Fruit fly (Drosophila melanogaster) whole organism, embryonic: ENCODE results near the gene RapGAP1.

ENCODE experiments used
- Asciz ChIP-seq: fragments of 200-800 bp; sonication (Bioruptor generic); optimal IDR thresholded peaks from 2 replicates; lab custom pipeline; 2017; ENCODE audit warnings: missing biosample characterization, mild to moderate bottlenecking, missing genetic modification characterization, missing genetic modification reagents
- BEAF-32 ChIP-seq: fragments of 200-800 bp; sonication (Bioruptor generic); optimal IDR thresholded peaks from 3 replicates; lab custom pipeline; 2017; ENCODE audit warnings: missing biosample characterization, missing genetic modification characterization, mild to moderate bottlenecking, moderate library complexity, missing genetic modification reagents
- CG10543 ChIP-seq: fragments of 200-800 bp; sonication (Bioruptor generic); optimal IDR thresholded peaks from 3 replicates; lab custom pipeline; 2017; ENCODE audit warnings: missing biosample characterization, mild to moderate bottlenecking, missing genetic modification characterization, moderate library complexity
- CG11456 ChIP-seq: fragments of 200-800 bp; sonication (Bioruptor generic); IDR thresholded peaks from 3 replicates; pipeline ENCODE4 v1.3.6; 2022; ENCODE audit warnings: missing biosample characterization, missing genetic modification characterization
- CG12236 ChIP-seq: fragments of 200-800 bp; sonication (Bioruptor generic); optimal IDR thresholded peaks from 2 replicates; lab custom pipeline; 2016; ENCODE audit warnings: missing biosample characterization, missing genetic modification characterization
- CG13287 ChIP-seq: fragments of 200-800 bp; sonication (Bioruptor generic); IDR thresholded peaks from 2 replicates; pipeline ENCODE4 v1.3.6; 2022; ENCODE audit warnings: missing biosample characterization, missing genetic modification characterization; ENCODE audit not compliant: partially characterized antibody
- CG1647 ChIP-seq: fragments of 200-800 bp; sonication (Bioruptor generic); optimal IDR thresholded peaks from 3 replicates; lab custom pipeline; 2016; ENCODE audit warnings: missing biosample characterization, missing genetic modification characterization
- CG17328 ChIP-seq: fragments of 200-800 bp; sonication (Bioruptor generic); IDR thresholded peaks from 2 replicates; pipeline ENCODE4 v1.3.6; 2022; ENCODE audit warnings: missing biosample characterization, missing genetic modification characterization
- CG1832 ChIP-seq: fragments of 200-800 bp; sonication (Bioruptor generic); optimal IDR thresholded peaks from 2 replicates; lab custom pipeline; 2017; ENCODE audit warnings: missing biosample characterization, mild to moderate bottlenecking, missing genetic modification characterization, inconsistent platforms
- CG3065 ChIP-seq: fragments of 200-800 bp; sonication (Bioruptor generic); optimal IDR thresholded peaks from 2 replicates; lab custom pipeline; 2016; ENCODE audit warnings: missing biosample characterization, missing genetic modification characterization
- CG32532 ChIP-seq: fragments of 200-800 bp; sonication (Bioruptor generic); IDR thresholded peaks from 2 replicates; pipeline ENCODE4 v1.3.6; 2022; ENCODE audit warnings: missing biosample characterization, missing genetic modification characterization
- CG34422 ChIP-seq: fragments of 200-800 bp; sonication (Bioruptor generic); IDR thresholded peaks from 3 replicates; pipeline ENCODE4 v1.3.6; 2022; ENCODE audit warnings: missing biosample characterization, missing genetic modification characterization
- CG4404 ChIP-seq: fragments of 200-800 bp; sonication (Bioruptor generic); IDR thresholded peaks from 2 replicates; pipeline ENCODE4 v1.3.6; 2022; ENCODE audit warnings: missing biosample characterization, missing genetic modification characterization
- CG4424 ChIP-seq: fragments of 200-800 bp; sonication (Bioruptor generic); optimal IDR thresholded peaks from 3 replicates; lab custom pipeline; 2016; ENCODE audit warnings: missing biosample characterization, missing genetic modification characterization
- CG7839 ChIP-seq: fragments of 200-800 bp; sonication (Bioruptor generic); optimal IDR thresholded peaks from 3 replicates; lab custom pipeline; 2018; ENCODE audit warnings: missing biosample characterization, mild to moderate bottlenecking, missing genetic modification characterization, moderate library complexity
- CG8089 ChIP-seq: fragments of 200-800 bp; sonication (Bioruptor generic); optimal IDR thresholded peaks from 3 replicates; lab custom pipeline; 2016; ENCODE audit warnings: missing biosample characterization, missing genetic modification characterization
- CG8290 ChIP-seq, 3 experiments: fragments of 200-800 bp; sonication (Bioruptor generic); optimal IDR thresholded peaks; 2 replicates each; lab custom pipeline; 2016 to 2019; ENCODE audit warnings: missing biosample characterization in 3 of 3, missing genetic modification characterization in 3 of 3, mild to moderate bottlenecking in 2 of 3, moderate library complexity in 1 of 3
- CG8359 ChIP-seq: fragments of 200-800 bp; sonication (Bioruptor generic); optimal IDR thresholded peaks from 2 replicates; lab custom pipeline; 2017; ENCODE audit warnings: missing biosample characterization, mild to moderate bottlenecking, missing genetic modification characterization, borderline replicate concordance
- CkIIα-i1 ChIP-seq: fragments of 200-800 bp; sonication (Bioruptor generic); IDR thresholded peaks from 2 replicates; pipeline ENCODE4 v1.3.6; 2022; ENCODE audit warnings: missing biosample characterization, missing genetic modification characterization
- Doc2 ChIP-seq: fragments of 200-800 bp; sonication (Bioruptor generic); IDR thresholded peaks from 2 replicates; pipeline ENCODE4 v1.3.6; 2022; ENCODE audit warnings: missing biosample characterization, missing genetic modification characterization
- Doc3 ChIP-seq: fragments of 200-800 bp; sonication (Bioruptor generic); IDR thresholded peaks from 3 replicates; pipeline ENCODE4 v1.3.6; 2022; ENCODE audit warnings: missing biosample characterization, missing genetic modification characterization; ENCODE audit not compliant: partially characterized antibody
- Dref ChIP-seq: fragments of 200-800 bp; sonication (Bioruptor generic); IDR thresholded peaks from 2 replicates; pipeline ENCODE4 v1.3.6; 2022; ENCODE audit warnings: missing biosample characterization, missing genetic modification characterization
- H15 ChIP-seq: fragments of 200-800 bp; sonication (Bioruptor generic); IDR thresholded peaks from 3 replicates; pipeline ENCODE4 v1.3.6; 2022; ENCODE audit warnings: missing biosample characterization, missing genetic modification characterization
- HHEX ChIP-seq: fragments of 200-800 bp; sonication (Bioruptor generic); optimal IDR thresholded peaks from 3 replicates; lab custom pipeline; 2017; ENCODE audit warnings: missing biosample characterization, mild to moderate bottlenecking, missing genetic modification characterization, missing genetic modification reagents
- MESR4 ChIP-seq: fragments of 200-800 bp; sonication (Bioruptor generic); optimal IDR thresholded peaks from 2 replicates; lab custom pipeline; 2018; ENCODE audit warnings: missing biosample characterization, mild to moderate bottlenecking, missing genetic modification characterization, moderate library complexity
- Oaz ChIP-seq: fragments of 200-800 bp; sonication (Bioruptor generic); IDR thresholded peaks from 2 replicates; pipeline ENCODE4 v1.3.6; 2022; ENCODE audit warnings: missing biosample characterization, missing genetic modification characterization
- Opbp ChIP-seq: fragments of 200-800 bp; sonication (Bioruptor generic); IDR thresholded peaks from 3 replicates; pipeline ENCODE4 v1.3.6; 2022; ENCODE audit warnings: missing biosample characterization, missing genetic modification characterization; ENCODE audit not compliant: partially characterized antibody
- Pdp1 ChIP-seq, 2 experiments: fragments of 200-800 bp; sonication (Bioruptor generic); optimal IDR thresholded peaks; 3 replicates each; lab custom pipeline; 2016; ENCODE audit warnings: missing biosample characterization in 2 of 2, missing genetic modification characterization in 2 of 2, mild to moderate bottlenecking in 1 of 2, moderate library complexity in 1 of 2
- Side ChIP-seq: fragments of 200-800 bp; sonication (Bioruptor generic); optimal IDR thresholded peaks from 2 replicates; lab custom pipeline; 2016; ENCODE audit warnings: missing biosample characterization, missing genetic modification characterization
- abd-A ChIP-seq: fragments of 200-800 bp; sonication (Bioruptor generic); optimal IDR thresholded peaks from 3 replicates; lab custom pipeline; 2019; ENCODE audit warnings: missing biosample characterization, mild to moderate bottlenecking, missing genetic modification characterization, moderate library complexity
- amos ChIP-seq: fragments of 200-800 bp; sonication (Bioruptor generic); IDR thresholded peaks from 2 replicates; pipeline ENCODE4 v1.3.6; 2022; ENCODE audit warnings: missing biosample characterization, missing genetic modification characterization; ENCODE audit not compliant: partially characterized antibody
- chm ChIP-seq: fragments of 200-800 bp; sonication (Bioruptor generic); IDR thresholded peaks from 2 replicates; pipeline ENCODE4 v1.3.6; 2022; ENCODE audit warnings: missing biosample characterization, missing genetic modification characterization
- crol ChIP-seq: fragments of 200-800 bp; sonication (Bioruptor generic); IDR thresholded peaks from 2 replicates; pipeline ENCODE4 v1.3.6; 2022; ENCODE audit warnings: missing biosample characterization, missing genetic modification characterization
- dpn ChIP-seq, 2 experiments: fragments of 200-800 bp; sonication (Bioruptor generic); optimal IDR thresholded peaks; 3 replicates each; lab custom pipeline; 2016; ENCODE audit warnings: missing biosample characterization in 2 of 2, missing genetic modification characterization in 2 of 2
- dysf ChIP-seq: fragments of 200-800 bp; sonication (Bioruptor generic); IDR thresholded peaks from 3 replicates; pipeline ENCODE4 v1.3.6; 2022; ENCODE audit warnings: missing biosample characterization, missing genetic modification characterization
- fd64A ChIP-seq: fragments of 200-800 bp; sonication (Bioruptor generic); optimal IDR thresholded peaks from 3 replicates; lab custom pipeline; 2018; ENCODE audit warnings: missing biosample characterization, mild to moderate bottlenecking, missing genetic modification characterization
- fru ChIP-seq: fragments of >200 bp; optimal IDR thresholded peaks from 2 replicates; lab custom pipeline; 2017
- fu2 ChIP-seq: fragments of 200-800 bp; sonication (Bioruptor generic); optimal IDR thresholded peaks from 2 replicates; lab custom pipeline; 2016; ENCODE audit warnings: missing biosample characterization, missing genetic modification characterization
- gsb ChIP-seq: fragments of 200-800 bp; sonication (Bioruptor generic); IDR thresholded peaks from 2 replicates; pipeline ENCODE4 v1.3.6; 2022; ENCODE audit warnings: missing biosample characterization, missing genetic modification characterization
- ham ChIP-seq: fragments of 200-800 bp; sonication (Bioruptor generic); IDR thresholded peaks from 2 replicates; pipeline ENCODE4 v1.3.6; 2022; ENCODE audit warnings: missing biosample characterization, missing genetic modification characterization
- hth ChIP-seq: fragments of >200 bp; optimal IDR thresholded peaks from 2 replicates; lab custom pipeline; 2017; ENCODE audit warnings: inconsistent platforms
- jumu ChIP-seq: fragments of 200-800 bp; sonication (Bioruptor generic); optimal IDR thresholded peaks from 3 replicates; lab custom pipeline; 2016; ENCODE audit warnings: missing biosample characterization, missing genetic modification characterization
- pita ChIP-seq: fragments of 200-800 bp; sonication (Bioruptor generic); optimal IDR thresholded peaks from 2 replicates; lab custom pipeline; 2017; ENCODE audit warnings: missing biosample characterization, mild to moderate bottlenecking, missing genetic modification characterization
- run ChIP-seq: fragments of 200-800 bp; sonication (Bioruptor generic); optimal IDR thresholded peaks from 3 replicates; lab custom pipeline; 2018; ENCODE audit warnings: missing biosample characterization, mild to moderate bottlenecking, missing genetic modification characterization
- salm ChIP-seq: fragments of 200-800 bp; sonication (Bioruptor generic); optimal IDR thresholded peaks from 2 replicates; lab custom pipeline; 2018; ENCODE audit warnings: missing biosample characterization, mild to moderate bottlenecking, missing genetic modification characterization
- slou ChIP-seq: fragments of 200-800 bp; sonication (Bioruptor generic); optimal IDR thresholded peaks from 3 replicates; lab custom pipeline; 2016; ENCODE audit warnings: missing biosample characterization, missing genetic modification characterization
- tin ChIP-seq: fragments of 200-800 bp; sonication (Bioruptor generic); optimal IDR thresholded peaks from 3 replicates; lab custom pipeline; 2016; ENCODE audit warnings: missing biosample characterization, missing genetic modification characterization
- tup ChIP-seq: fragments of 200-800 bp; sonication (Bioruptor generic); optimal IDR thresholded peaks from 2 replicates; lab custom pipeline; 2016; ENCODE audit warnings: missing biosample characterization, mild to moderate bottlenecking, missing genetic modification characterization, moderate library complexity
- unc-4 ChIP-seq: fragments of 200-800 bp; sonication (Bioruptor generic); IDR thresholded peaks from 2 replicates; pipeline ENCODE4 v1.3.6; 2022; ENCODE audit warnings: missing biosample characterization, missing genetic modification characterization; ENCODE audit not compliant: partially characterized antibody
- vvl ChIP-seq: fragments of 200-800 bp; sonication (Bioruptor generic); IDR thresholded peaks from 2 replicates; pipeline ENCODE4 v1.3.6; 2022; ENCODE audit warnings: missing biosample characterization, missing genetic modification characterization

The RapGAP1 gene

dm6 chr2L:7525123-7525874, 53.5 kb downstream of the RapGAP1 start (continued):
- no peak for TF ChIP-seq CG13287 (GFP tag; lab: Robert Waterston, UW)
- no peak for TF ChIP-seq jumu (GFP tag; lab: Kevin White, UChicago)
- TF ChIP-seq dpn (GFP tag; optimal IDR thresholded peaks at IDR 0.05; lab: Kevin White, UChicago), result no peak
- no peak for TF ChIP-seq HHEX
- TF ChIP-seq salm (tag; lab: Kevin White, UChicago), result peak; percentile 19
- no peak for TF ChIP-seq CG11456
- TF ChIP-seq CG32532 (GFP tag; lab: Robert Waterston, UW), result no peak
- no peak for TF ChIP-seq pita (GFP tag; lab: Kevin White, UChicago)
- no peak for TF ChIP-seq CG17328
- TF ChIP-seq slou (GFP tag; lab: Kevin White, UChicago), result no peak
- no peak for TF ChIP-seq hth
- TF ChIP-seq Opbp (GFP tag; lab: Robert Waterston, UW), result no peak
- TF ChIP-seq Side (GFP tag; lab: Kevin White, UChicago), result no peak
- no peak for TF ChIP-seq CG1832 (GFP tag; lab: Kevin White, UChicago)
- no peak for TF ChIP-seq Dref (GFP tag; lab: Robert Waterston, UW)
- no peak for TF ChIP-seq ham
- no peak for TF ChIP-seq CG4424 (GFP tag; lab: Kevin White, UChicago)
- no peak for TF ChIP-seq gsb (GFP tag; lab: Robert Waterston, UW)
- TF ChIP-seq crol (GFP tag; lab: Robert Waterston, UW), result no peak
- TF ChIP-seq Doc3 (GFP tag; lab: Robert Waterston, UW), result no peak
- TF ChIP-seq CkIIα-i1, result no peak
- no peak for TF ChIP-seq CG3065 (GFP tag; lab: Kevin White, UChicago)
- no peak for TF ChIP-seq H15 (GFP tag; lab: Robert Waterston, UW)
- no peak for TF ChIP-seq MESR4 (GFP tag; lab: Kevin White, UChicago)
- no peak for TF ChIP-seq CG8089 (GFP tag; lab: Kevin White, UChicago)
- TF ChIP-seq CG1647, result no peak
- TF ChIP-seq vvl (GFP tag; lab: Robert Waterston, UW), result peak; percentile 43; the same call in 1 of the 2 replicates
- TF ChIP-seq CG8290 (GFP tag; optimal IDR thresholded peaks at IDR 0.05; lab: Kevin White, UChicago), result no peak
- peak in 1 of 2 experiments; percentile 30 for TF ChIP-seq CG8290 (tag; optimal IDR thresholded peaks at IDR 0.05; lab: Kevin White, UChicago)
- no peak for TF ChIP-seq CG34422 (GFP tag; lab: Robert Waterston, UW)
- TF ChIP-seq CG4404 (GFP tag; lab: Robert Waterston, UW), result no peak
- TF ChIP-seq fu2, result no peak
- TF ChIP-seq CG8359 (GFP tag; lab: Kevin White, UChicago), result no peak
- no peak for TF ChIP-seq amos (GFP tag; lab: Robert Waterston, UW)
- TF ChIP-seq chm (GFP tag; lab: Robert Waterston, UW), result no peak; the same call in 1 of the 2 replicates
- no peak for TF ChIP-seq Oaz
- no peak for TF ChIP-seq CG12236
- no peak for TF ChIP-seq unc-4 (GFP tag; lab: Robert Waterston, UW)
- no peak for TF ChIP-seq tin (GFP tag; lab: Kevin White, UChicago)
- no peak for TF ChIP-seq CG7839 (tag; lab: Kevin White, UChicago)
- TF ChIP-seq Pdp1 (GFP tag; optimal IDR thresholded peaks at IDR 0.05; lab: Kevin White, UChicago), result peak in 1 of 2 experiments; percentile 57
- no peak for TF ChIP-seq Doc2 (GFP tag; lab: Robert Waterston, UW)
- no peak for TF ChIP-seq tup (GFP tag; lab: Kevin White, UChicago)
- no peak for TF ChIP-seq abd-A (tag; lab: Kevin White, UChicago)
- TF ChIP-seq CG10543 (GFP tag; lab: Kevin White, UChicago), result peak; percentile 11
- TF ChIP-seq fd64A (GFP tag; lab: Kevin White, UChicago), result no peak
- TF ChIP-seq run (tag; lab: Kevin White, UChicago), result no peak
- TF ChIP-seq BEAF-32, result no peak
- TF ChIP-seq dysf (GFP tag; lab: Robert Waterston, UW), result no peak
- TF ChIP-seq Asciz (GFP tag; lab: Kevin White, UChicago), result peak; percentile 56
- no peak for TF ChIP-seq fru (lab: Kevin White, UChicago)
